Fruit fly (Drosophila melanogaster) whole organism, embryonic: ENCODE results near the gene CG15717.

Experiments used
- Antp ChIP-seq: fragments of 200-800 bp; sonication (Bioruptor generic); optimal IDR thresholded peaks from 3 replicates; lab custom pipeline; 2016; ENCODE audit warnings: missing biosample characterization, missing genetic modification characterization
- Blimp-1 ChIP-seq: fragments of 200-800 bp; sonication (Bioruptor generic); optimal IDR thresholded peaks from 3 replicates; lab custom pipeline; 2018; ENCODE audit warnings: missing biosample characterization, missing genetic modification characterization, mild to moderate bottlenecking, moderate library complexity, missing genetic modification reagents
- C15 ChIP-seq: fragments of 200-800 bp; sonication (Bioruptor generic); IDR thresholded peaks from 3 replicates; pipeline ENCODE4 v1.3.6; 2022; ENCODE audit warnings: missing biosample characterization, missing genetic modification characterization
- CG10979 ChIP-seq: fragments of 200-800 bp; sonication (Bioruptor generic); optimal IDR thresholded peaks from 2 replicates; lab custom pipeline; 2018; ENCODE audit warnings: missing biosample characterization, mild to moderate bottlenecking, missing genetic modification characterization, moderate library complexity
- CG11695 ChIP-seq: fragments of 200-800 bp; sonication (Bioruptor generic); IDR thresholded peaks from 3 replicates; pipeline ENCODE4 v1.3.6; 2022; ENCODE audit warnings: missing biosample characterization, missing genetic modification characterization
- CG11696 ChIP-seq: fragments of 200-800 bp; sonication (Bioruptor generic); IDR thresholded peaks from 2 replicates; pipeline ENCODE4 v1.3.6; 2022; ENCODE audit warnings: missing biosample characterization, missing genetic modification characterization
- CG13424 ChIP-seq: fragments of 200-800 bp; sonication (Bioruptor generic); optimal IDR thresholded peaks from 2 replicates; lab custom pipeline; 2019; ENCODE audit warnings: missing biosample characterization, mild to moderate bottlenecking, missing genetic modification characterization, moderate library complexity
- CG14441 ChIP-seq: fragments of 200-800 bp; sonication (Bioruptor generic); IDR thresholded peaks from 2 replicates; pipeline ENCODE4 v1.3.6; 2022; ENCODE audit warnings: missing biosample characterization, missing genetic modification characterization
- CG18619 ChIP-seq: fragments of 200-800 bp; sonication (Bioruptor generic); optimal IDR thresholded peaks from 3 replicates; lab custom pipeline; 2017; ENCODE audit warnings: missing biosample characterization, mild to moderate bottlenecking, missing genetic modification characterization
- CG31441 ChIP-seq: fragments of 200-800 bp; sonication (Bioruptor generic); IDR thresholded peaks from 2 replicates; pipeline ENCODE4 v1.3.6; 2022; ENCODE audit warnings: missing biosample characterization, missing genetic modification characterization
- CG7963 ChIP-seq: fragments of 200-800 bp; sonication (Bioruptor generic); IDR thresholded peaks from 3 replicates; pipeline ENCODE4 v1.3.6; 2022; ENCODE audit warnings: missing biosample characterization, missing genetic modification characterization; ENCODE audit not compliant: partially characterized antibody
- CG8089 ChIP-seq: fragments of 200-800 bp; sonication (Bioruptor generic); optimal IDR thresholded peaks from 3 replicates; lab custom pipeline; 2016; ENCODE audit warnings: missing biosample characterization, missing genetic modification characterization
- CG9817 ChIP-seq: fragments of 200-800 bp; sonication (Bioruptor generic); optimal IDR thresholded peaks from 2 replicates; lab custom pipeline; 2018; ENCODE audit warnings: missing biosample characterization, mild to moderate bottlenecking, missing genetic modification characterization, moderate library complexity
- D19A ChIP-seq: fragments of 200-800 bp; optimal IDR thresholded peaks from 3 replicates; lab custom pipeline; 2019; ENCODE audit warnings: missing biosample characterization, mild to moderate bottlenecking, missing genetic modification characterization, moderate library complexity
- Dip3 ChIP-seq: fragments of 200-800 bp; sonication (Bioruptor generic); optimal IDR thresholded peaks from 3 replicates; lab custom pipeline; 2016; ENCODE audit warnings: missing biosample characterization, missing genetic modification characterization
- Dref ChIP-seq: fragments of 200-800 bp; sonication (Bioruptor generic); IDR thresholded peaks from 2 replicates; pipeline ENCODE4 v1.3.6; 2022; ENCODE audit warnings: missing biosample characterization, missing genetic modification characterization
- H15 ChIP-seq: fragments of 200-800 bp; sonication (Bioruptor generic); IDR thresholded peaks from 3 replicates; pipeline ENCODE4 v1.3.6; 2022; ENCODE audit warnings: missing biosample characterization, missing genetic modification characterization
- H2.0 ChIP-seq: fragments of 200-800 bp; sonication (Bioruptor generic); IDR thresholded peaks from 2 replicates; pipeline ENCODE4 v1.3.6; 2022; ENCODE audit warnings: missing biosample characterization, missing genetic modification characterization
- HHEX ChIP-seq: fragments of 200-800 bp; sonication (Bioruptor generic); optimal IDR thresholded peaks from 3 replicates; lab custom pipeline; 2017; ENCODE audit warnings: missing biosample characterization, mild to moderate bottlenecking, missing genetic modification characterization, missing genetic modification reagents
- HLH3B ChIP-seq: fragments of 200-800 bp; sonication (Bioruptor generic); IDR thresholded peaks from 2 replicates; pipeline ENCODE4 v1.3.6; 2022; ENCODE audit warnings: missing biosample characterization, missing genetic modification characterization
- Hr3 ChIP-seq: fragments of 200-800 bp; sonication (Bioruptor generic); optimal IDR thresholded peaks from 3 replicates; lab custom pipeline; 2016; ENCODE audit warnings: missing biosample characterization, missing genetic modification characterization
- Hr51 ChIP-seq, 2 experiments: fragments of 200-800 bp; sonication (Bioruptor generic); optimal IDR thresholded peaks; 2 replicates in 1 of 2; 3 replicates in 1 of 2; lab custom pipeline; 2016 to 2018; ENCODE audit warnings: missing biosample characterization in 2 of 2, missing genetic modification characterization in 2 of 2, mild to moderate bottlenecking in 1 of 2, moderate library complexity in 1 of 2
- Lpt ChIP-seq: fragments of >200 bp; optimal IDR thresholded peaks from 2 replicates; lab custom pipeline; 2018; ENCODE audit warnings: missing biosample characterization, missing genetic modification characterization
- Med ChIP-seq: fragments of 200-800 bp; sonication (Bioruptor generic); peaks from one replicate; lab custom pipeline; 2016; ENCODE audit warnings: missing biosample characterization, missing genetic modification characterization, mild to moderate bottlenecking, inconsistent platforms, moderate library complexity
- Nf-YA ChIP-seq: fragments of 200-800 bp; sonication (Bioruptor generic); IDR thresholded peaks from 2 replicates; pipeline ENCODE4 v1.3.6; 2022; ENCODE audit warnings: missing biosample characterization, missing genetic modification characterization
- Nf-YB ChIP-seq: fragments of 200-800 bp; sonication (Bioruptor generic); optimal IDR thresholded peaks from 3 replicates; lab custom pipeline; 2019; ENCODE audit warnings: missing biosample characterization, mild to moderate bottlenecking, missing genetic modification characterization, moderate library complexity
- Poxn ChIP-seq: fragments of 200-800 bp; sonication (Bioruptor generic); IDR thresholded peaks from 2 replicates; pipeline ENCODE4 v1.3.6; 2022; ENCODE audit warnings: missing biosample characterization, missing genetic modification characterization
- Sin3A ChIP-seq: fragments of >200 bp; optimal IDR thresholded peaks from 2 replicates; lab custom pipeline; 2018
- Sry-β ChIP-seq: fragments of 200-800 bp; sonication (Bioruptor generic); optimal IDR thresholded peaks from 2 replicates; lab custom pipeline; 2018; ENCODE audit warnings: missing biosample characterization, mild to moderate bottlenecking, missing genetic modification characterization, moderate library complexity
- chif ChIP-seq, 2 experiments: fragments of 200-800 bp; sonication (Bioruptor generic); optimal IDR thresholded peaks; 3 replicates each; lab custom pipeline; 2016; ENCODE audit warnings: missing biosample characterization in 2 of 2, missing genetic modification characterization in 2 of 2
- crol ChIP-seq: fragments of 200-800 bp; sonication (Bioruptor generic); IDR thresholded peaks from 2 replicates; pipeline ENCODE4 v1.3.6; 2022; ENCODE audit warnings: missing biosample characterization, missing genetic modification characterization
- dysf ChIP-seq: fragments of 200-800 bp; sonication (Bioruptor generic); IDR thresholded peaks from 3 replicates; pipeline ENCODE4 v1.3.6; 2022; ENCODE audit warnings: missing biosample characterization, missing genetic modification characterization
- gt ChIP-seq: fragments of 200-800 bp; sonication (Bioruptor generic); IDR thresholded peaks from 2 replicates; pipeline ENCODE4 v1.3.6; 2022; ENCODE audit warnings: missing biosample characterization, missing genetic modification characterization
- her ChIP-seq: fragments of 200-800 bp; sonication (Bioruptor generic); optimal IDR thresholded peaks from 2 replicates; lab custom pipeline; 2016; ENCODE audit warnings: missing biosample characterization, missing genetic modification characterization
- lola ChIP-seq, 3 experiments: fragments of >200 bp in 2 of 3; fragments of 200-800 bp in 1 of 3; sonication (Bioruptor generic) in 1 of 3; optimal IDR thresholded peaks; 2 replicates each; lab custom pipeline; 2017 to 2019; ENCODE audit warnings: missing biosample characterization in 3 of 3, missing genetic modification characterization in 3 of 3, mild to moderate bottlenecking in 1 of 3, moderate library complexity in 1 of 3
- nau ChIP-seq: fragments of 200-800 bp; sonication (Bioruptor generic); optimal IDR thresholded peaks from 3 replicates; lab custom pipeline; 2017; ENCODE audit warnings: missing biosample characterization, mild to moderate bottlenecking, missing genetic modification characterization, missing genetic modification reagents
- nerfin-1 ChIP-seq: fragments of 200-800 bp; sonication (Bioruptor generic); optimal IDR thresholded peaks from 3 replicates; lab custom pipeline; 2019; ENCODE audit warnings: missing biosample characterization, mild to moderate bottlenecking, missing genetic modification characterization, moderate library complexity
- nmo ChIP-seq: fragments of 200-800 bp; sonication (Bioruptor generic); optimal IDR thresholded peaks from 2 replicates; lab custom pipeline; 2018; ENCODE audit warnings: missing biosample characterization, mild to moderate bottlenecking, missing genetic modification characterization, moderate library complexity
- p53 ChIP-seq: fragments of 200-800 bp; sonication (Bioruptor generic); optimal IDR thresholded peaks from 2 replicates; lab custom pipeline; 2016; ENCODE audit warnings: missing biosample characterization, missing genetic modification characterization
- pzg ChIP-seq: fragments of 200-800 bp; sonication (Bioruptor generic); optimal IDR thresholded peaks from 3 replicates; lab custom pipeline; 2018; ENCODE audit warnings: missing biosample characterization, mild to moderate bottlenecking, missing genetic modification characterization, moderate library complexity
- rib ChIP-seq: fragments of 200-800 bp; sonication (Bioruptor generic); IDR thresholded peaks from 2 replicates; pipeline ENCODE4 v1.3.6; 2022; ENCODE audit warnings: missing biosample characterization, missing genetic modification characterization
- row ChIP-seq: fragments of 200-800 bp; sonication (Bioruptor generic); IDR thresholded peaks from 3 replicates; pipeline ENCODE4 v1.3.6; 2022; ENCODE audit warnings: missing biosample characterization, missing genetic modification characterization
- salm ChIP-seq: fragments of 200-800 bp; sonication (Bioruptor generic); optimal IDR thresholded peaks from 2 replicates; lab custom pipeline; 2018; ENCODE audit warnings: missing biosample characterization, mild to moderate bottlenecking, missing genetic modification characterization
- sens ChIP-seq: fragments of 200-800 bp; sonication (Bioruptor generic); peaks from one replicate; lab custom pipeline; 2016; ENCODE audit warnings: missing biosample characterization, missing genetic modification characterization
- sisA ChIP-seq: fragments of 200-800 bp; sonication (Bioruptor generic); IDR thresholded peaks from 2 replicates; pipeline ENCODE4 v1.3.6; 2022; ENCODE audit warnings: missing biosample characterization, missing genetic modification characterization
- sr ChIP-seq: fragments of 200-800 bp; sonication (Bioruptor generic); IDR thresholded peaks from 3 replicates; pipeline ENCODE4 v1.3.6; 2022; ENCODE audit warnings: missing biosample characterization, missing genetic modification characterization
- tap ChIP-seq: fragments of 200-800 bp; optimal IDR thresholded peaks from 3 replicates; lab custom pipeline; 2019; ENCODE audit warnings: missing biosample characterization, mild to moderate bottlenecking, missing genetic modification characterization, moderate library complexity
- trem ChIP-seq: fragments of 200-800 bp; optimal IDR thresholded peaks from 3 replicates; lab custom pipeline; 2019; ENCODE audit warnings: missing biosample characterization, mild to moderate bottlenecking, missing genetic modification characterization, moderate library complexity
- tx ChIP-seq: fragments of 200-800 bp; sonication (Bioruptor generic); optimal IDR thresholded peaks from 2 replicates; lab custom pipeline; 2016; ENCODE audit warnings: missing biosample characterization, missing genetic modification characterization
- unpg ChIP-seq: fragments of 200-800 bp; sonication (Bioruptor generic); optimal IDR thresholded peaks from 3 replicates; lab custom pipeline; 2018; ENCODE audit warnings: missing biosample characterization, mild to moderate bottlenecking, missing genetic modification characterization, moderate library complexity
- vfl ChIP-seq: fragments of 200-800 bp; sonication (Bioruptor generic); optimal IDR thresholded peaks from 2 replicates; lab custom pipeline; 2016; ENCODE audit warnings: missing biosample characterization, missing genetic modification characterization
- wor ChIP-seq: fragments of 200-800 bp; sonication (Bioruptor generic); IDR thresholded peaks from 2 replicates; pipeline ENCODE4 v1.3.6; 2022; ENCODE audit warnings: missing biosample characterization, missing genetic modification characterization

The CG15717 gene

dm6 chrX:13143100-13143499 is 14.3 kb downstream of the CG15717 start (continued):
- TF ChIP-seq CG11696 = peak; percentile 68
- peak; percentile 33; the same call in 1 of the 2 replicates for TF ChIP-seq H2.0 (GFP tag; lab: Robert Waterston, UW)
- peak; percentile 28 for TF ChIP-seq Blimp-1 (GFP tag; lab: Kevin White, UChicago)
- no peak for TF ChIP-seq p53 (GFP tag; lab: Kevin White, UChicago)
- TF ChIP-seq nerfin-1 (tag; lab: Kevin White, UChicago) = peak; percentile 11
- TF ChIP-seq gt = no peak
- no peak for TF ChIP-seq crol
- TF ChIP-seq Dref (GFP tag; lab: Robert Waterston, UW) = no peak
- no peak for TF ChIP-seq tx
- peak; percentile 66 for TF ChIP-seq row (GFP tag; lab: Robert Waterston, UW)
- peak; percentile 42 for TF ChIP-seq nmo (GFP tag; lab: Kevin White, UChicago)
- TF ChIP-seq Nf-YB (GFP tag; lab: Kevin White, UChicago) = no peak
- no peak for TF ChIP-seq C15 (GFP tag; lab: Robert Waterston, UW)
- no peak for TF ChIP-seq CG8089
- no peak for TF ChIP-seq Antp (GFP tag; lab: Kevin White, UChicago)
- peak in 1 of 3 experiments; percentile 18 for TF ChIP-seq lola (GFP tag; optimal IDR thresholded peaks at IDR 0.05; lab: Kevin White, UChicago)
- TF ChIP-seq wor = no peak
- TF ChIP-seq sisA (GFP tag; lab: Robert Waterston, UW) = 0 out of 2 replicates have a peak, but pooled peaks have one; percentile 40
- TF ChIP-seq Sry-β = no peak
- no peak for TF ChIP-seq her (GFP tag; lab: Kevin White, UChicago)
- TF ChIP-seq CG13424 (tag; lab: Kevin White, UChicago) = peak; percentile 55
- TF ChIP-seq sr = no peak
- 0 out of 3 replicates have a peak, but pooled peaks have one; percentile 38 for TF ChIP-seq H15 (GFP tag; lab: Robert Waterston, UW)
- no peak for TF ChIP-seq Lpt
- TF ChIP-seq CG11695 (GFP tag; lab: Robert Waterston, UW) = peak; percentile 52; the same call in 1 of the 3 replicates
- TF ChIP-seq Poxn (GFP tag; lab: Robert Waterston, UW) = no peak
- peak; percentile 5 for TF ChIP-seq Hr3 (GFP tag; lab: Kevin White, UChicago)
- no peak for TF ChIP-seq CG18619
- no peak for TF ChIP-seq chif (GFP tag; optimal IDR thresholded peaks at IDR 0.05; lab: Kevin White, UChicago)
- peak; percentile 46 for TF ChIP-seq sens (GFP tag; lab: Kevin White, UChicago)
- TF ChIP-seq tap = peak; percentile 47
- no peak for TF ChIP-seq Sin3A (lab: Kevin White, UChicago)
- TF ChIP-seq D19A (tag; lab: Kevin White, UChicago) = no peak
- TF ChIP-seq Nf-YA (GFP tag; lab: Robert Waterston, UW) = no peak; the same call in 1 of the 2 replicates
- TF ChIP-seq CG9817 (tag; lab: Kevin White, UChicago) = peak; percentile 7
- TF ChIP-seq CG31441 (GFP tag; lab: Robert Waterston, UW) = peak; percentile 43; the same call in 1 of the 2 replicates
- TF ChIP-seq salm (tag; lab: Kevin White, UChicago) = peak; percentile 5
- no peak for TF ChIP-seq trem (tag; lab: Kevin White, UChicago)
- peak; percentile 63 for TF ChIP-seq unpg (GFP tag; lab: Kevin White, UChicago)
- no peak for TF ChIP-seq rib (GFP tag; lab: Robert Waterston, UW)
- TF ChIP-seq Med (GFP tag; lab: Kevin White, UChicago) = peak; percentile 71
- TF ChIP-seq Dip3 (GFP tag; lab: Kevin White, UChicago) = no peak
- TF ChIP-seq CG7963 (GFP tag; lab: Robert Waterston, UW) = no peak
- TF ChIP-seq Hr51 (GFP tag; optimal IDR thresholded peaks at IDR 0.05; lab: Kevin White, UChicago) = peak in 1 of 2 experiments; percentile 78
- TF ChIP-seq HHEX (GFP tag; lab: Kevin White, UChicago) = no peak
- TF ChIP-seq pzg = no peak
- no peak for TF ChIP-seq vfl
- TF ChIP-seq dysf (GFP tag; lab: Robert Waterston, UW) = peak; percentile 46; the same call in 2 of the 3 replicates
- peak; percentile 33 for TF ChIP-seq CG10979 (tag; lab: Kevin White, UChicago)
- peak; percentile 56 for TF ChIP-seq HLH3B (GFP tag; lab: Robert Waterston, UW)
- 0 out of 2 replicates have a peak, but pooled peaks have one; percentile 53 for TF ChIP-seq CG14441 (GFP tag; lab: Robert Waterston, UW)
- TF ChIP-seq nau (GFP tag; lab: Kevin White, UChicago) = peak; percentile 2
